5 fruit fly cellular contexts compared by ENCODE assay signal in genomic region chr3R:21605291-21605898, dm6.
A peak's percentile ranks its signal among the peaks of the same experiment; 100 is the strongest.
TF ChIP-seq lines count a peak whose summit lies in the region.

No protein-coding gene starts in this region.

TF ChIP-seq in whole organism, adult, 20 proteins besides CTCF, POLR2A, EP300 and RAD21 (continued from another document):
- TF ChIP-seq tj (GFP tag; optimal IDR thresholded peaks at IDR 0.05; lab: Kevin White, UChicago) (peak; percentile 96), CG11617 (GFP tag; optimal IDR thresholded peaks at IDR 0.05; lab: Kevin White, UChicago) (peak; percentile 38), CG7045 (GFP tag; optimal IDR thresholded peaks at IDR 0.05; lab: Kevin White, UChicago) (peak; percentile 56)

TF ChIP-seq in whole organism, embryonic, 481 proteins besides CTCF, POLR2A, EP300 and RAD21 (continued from another document and continues in another):
- TF ChIP-seq sc (optimal IDR thresholded peaks at IDR 0.05; lab: Kevin White, UChicago) (no peak), sc (GFP tag; optimal IDR thresholded peaks at IDR 0.05; lab: Kevin White, UChicago) (no peak), CG12071 (GFP tag; optimal IDR thresholded peaks at IDR 0.05; lab: Kevin White, UChicago) (no peak), CG13287 (GFP tag; IDR thresholded peaks at IDR 0.05; lab: Robert Waterston, UW; ENCODE audit: partially characterized antibody) (no peak), CG13894 (tag; optimal IDR thresholded peaks at IDR 0.05; lab: Kevin White, UChicago) (no peak), gfzf (GFP tag; optimal IDR thresholded peaks at IDR 0.05; lab: Kevin White, UChicago) (no peak), pros (GFP tag; optimal IDR thresholded peaks at IDR 0.05; lab: Kevin White, UChicago) (peak; percentile 87), CG17568 (GFP tag; optimal IDR thresholded peaks at IDR 0.05; lab: Kevin White, UChicago) (no peak), scrt (GFP tag; optimal IDR thresholded peaks at IDR 0.05; lab: Kevin White, UChicago) (peak; percentile 31), CG10565 (GFP tag; optimal IDR thresholded peaks at IDR 0.05; lab: Kevin White, UChicago) (no peak), CG6791 (GFP tag; IDR thresholded peaks at IDR 0.05; lab: Robert Waterston, UW; ENCODE audit: partially characterized antibody) (no peak), slbo (GFP tag; IDR thresholded peaks at IDR 0.05; lab: Robert Waterston, UW) (no peak), zfh1 (GFP tag; IDR thresholded peaks at IDR 0.05; lab: Robert Waterston, UW) (no peak), CG1832 (GFP tag; optimal IDR thresholded peaks at IDR 0.05; lab: Kevin White, UChicago) (peak; percentile 95), Sox100B (GFP tag; optimal IDR thresholded peaks at IDR 0.05; lab: Kevin White, UChicago) (no peak), Scr (GFP tag; IDR thresholded peaks at IDR 0.05; lab: Robert Waterston, UW; ENCODE audit: partially characterized antibody) (no peak), CG6813 (GFP tag; optimal IDR thresholded peaks at IDR 0.05; lab: Kevin White, UChicago) (no peak), CG6254 (GFP tag; optimal IDR thresholded peaks at IDR 0.05; lab: Kevin White, UChicago) (no peak), tx (GFP tag; optimal IDR thresholded peaks at IDR 0.05; lab: Kevin White, UChicago) (no peak), pan (optimal IDR thresholded peaks at IDR 0.05; lab: Kevin White, UChicago) (no peak), pan (GFP tag; optimal IDR thresholded peaks at IDR 0.05 in 1 of 2, IDR thresholded peaks at IDR 0.05 in 1 of 2) (no peak), CG4282 (GFP tag; optimal IDR thresholded peaks at IDR 0.05; lab: Kevin White, UChicago) (no peak), Pdp1 (GFP tag; optimal IDR thresholded peaks at IDR 0.05; lab: Kevin White, UChicago) (peak in 1 of 2 experiments; percentile 68), fd3F (GFP tag; optimal IDR thresholded peaks at IDR 0.05; lab: Kevin White, UChicago) (no peak), emc (GFP tag; optimal IDR thresholded peaks at IDR 0.05; lab: Kevin White, UChicago) (no peak), Nf-YC (tag; optimal IDR thresholded peaks at IDR 0.05; lab: Kevin White, UChicago) (peak; percentile 25), CG15696 (tag; optimal IDR thresholded peaks at IDR 0.05; lab: Kevin White, UChicago) (no peak), abd-A (tag; optimal IDR thresholded peaks at IDR 0.05; lab: Kevin White, UChicago) (peak; percentile 78), CG10267 (tag; optimal IDR thresholded peaks at IDR 0.05; lab: Kevin White, UChicago) (no peak), CG16779 (GFP tag; IDR thresholded peaks at IDR 0.05; lab: Robert Waterston, UW) (no peak), CG11456 (GFP tag; IDR thresholded peaks at IDR 0.05; lab: Robert Waterston, UW) (no peak), CG10979 (tag; optimal IDR thresholded peaks at IDR 0.05; lab: Kevin White, UChicago) (no peak), Deaf1 (tag; optimal IDR thresholded peaks at IDR 0.05; lab: Kevin White, UChicago) (peak; percentile 67)

TF ChIP-seq in whole organism, prepupa, 60 proteins besides CTCF, POLR2A, EP300 and RAD21 (continued from another document and continues in another):
- TF ChIP-seq svp (GFP tag; lab: Kevin White, UChicago) = peak; percentile 90
- no peak for TF ChIP-seq CG15336 (GFP tag; IDR thresholded peaks at IDR 0.05; lab: Robert Waterston, UW)
- peak; percentile 87 for TF ChIP-seq Lpt (GFP tag; optimal IDR thresholded peaks at IDR 0.05; lab: Kevin White, UChicago)
- no peak for TF ChIP-seq Sox15 (GFP tag; optimal IDR thresholded peaks at IDR 0.05; lab: Kevin White, UChicago)
- peak; percentile 94 for TF ChIP-seq CG6854 (GFP tag; optimal IDR thresholded peaks at IDR 0.05; lab: Kevin White, UChicago)
- TF ChIP-seq fd85E (GFP tag; optimal IDR thresholded peaks at IDR 0.05; lab: Kevin White, UChicago) = peak; percentile 47
- TF ChIP-seq CG3032 (tag; optimal IDR thresholded peaks at IDR 0.05; lab: Kevin White, UChicago) = peak; percentile 88
- TF ChIP-seq CG8119 (GFP tag; IDR thresholded peaks at IDR 0.05; lab: Robert Waterston, UW) = no peak
- no peak for TF ChIP-seq cyc (GFP tag; optimal IDR thresholded peaks at IDR 0.05; lab: Kevin White, UChicago)
- TF ChIP-seq Smox (GFP tag; optimal IDR thresholded peaks at IDR 0.05; lab: Kevin White, UChicago) = no peak
- peak; percentile 94 for TF ChIP-seq spab (GFP tag; optimal IDR thresholded peaks at IDR 0.05; lab: Kevin White, UChicago)
- TF ChIP-seq CG11762 (GFP tag; optimal IDR thresholded peaks at IDR 0.05; lab: Kevin White, UChicago; ENCODE audit: insufficient read depth) = peak; percentile 36
- peak; percentile 78 for TF ChIP-seq CG3919 (GFP tag; optimal IDR thresholded peaks at IDR 0.05; lab: Kevin White, UChicago)
- TF ChIP-seq Blimp-1 (GFP tag; optimal IDR thresholded peaks at IDR 0.05; lab: Kevin White, UChicago) = peak; percentile 73
- no peak for TF ChIP-seq CG11294 (GFP tag; IDR thresholded peaks at IDR 0.05; lab: Robert Waterston, UW)
- peak; percentile 16 for TF ChIP-seq CG6792 (GFP tag; optimal IDR thresholded peaks at IDR 0.05; lab: Kevin White, UChicago)
- TF ChIP-seq CG16779 (tag; optimal IDR thresholded peaks at IDR 0.05; lab: Kevin White, UChicago) = peak; percentile 96
- TF ChIP-seq CG1621 (tag; optimal IDR thresholded peaks at IDR 0.05; lab: Kevin White, UChicago) = peak; percentile 92
- TF ChIP-seq Eip93F (GFP tag; optimal IDR thresholded peaks at IDR 0.05; lab: Kevin White, UChicago) = peak; percentile 71
- TF ChIP-seq CG10631 (GFP tag; optimal IDR thresholded peaks at IDR 0.05; lab: Kevin White, UChicago) = peak; percentile 34
- peak; percentile 24 for TF ChIP-seq Hr38 (GFP tag; optimal IDR thresholded peaks at IDR 0.05; lab: Kevin White, UChicago)
- peak; percentile 49 for TF ChIP-seq Sox102F (GFP tag; optimal IDR thresholded peaks at IDR 0.05; lab: Kevin White, UChicago)
- no peak for TF ChIP-seq acj6 (GFP tag; optimal IDR thresholded peaks at IDR 0.05; lab: Kevin White, UChicago)
- no peak for TF ChIP-seq CG6163 (GFP tag; IDR thresholded peaks at IDR 0.05; lab: Robert Waterston, UW)
- no peak for TF ChIP-seq CG4318 (GFP tag; optimal IDR thresholded peaks at IDR 0.05; lab: Kevin White, UChicago)
- TF ChIP-seq CG11902 (GFP tag; optimal IDR thresholded peaks at IDR 0.05; lab: Kevin White, UChicago) = no peak
- peak; percentile 52 for TF ChIP-seq achi (GFP tag; optimal IDR thresholded peaks at IDR 0.05; lab: Kevin White, UChicago)
- peak; percentile 63 to 78 for TF ChIP-seq salr (GFP tag; optimal IDR thresholded peaks at IDR 0.05; lab: Kevin White, UChicago)
- peak; percentile 63 for TF ChIP-seq CG7368 (GFP tag; optimal IDR thresholded peaks at IDR 0.05; lab: Kevin White, UChicago)
- TF ChIP-seq Eip75B (GFP tag; optimal IDR thresholded peaks at IDR 0.05; lab: Kevin White, UChicago) = peak; percentile 78
- TF ChIP-seq CG10669 (GFP tag; optimal IDR thresholded peaks at IDR 0.05; lab: Kevin White, UChicago) = peak; percentile 83
- TF ChIP-seq CG32006 (GFP tag; optimal IDR thresholded peaks at IDR 0.05; lab: Kevin White, UChicago) = peak; percentile 65
- no peak for TF ChIP-seq Gug (GFP tag; IDR thresholded peaks at IDR 0.05; lab: Robert Waterston, UW)
- TF ChIP-seq Hr39 (GFP tag; optimal IDR thresholded peaks at IDR 0.05; lab: Kevin White, UChicago) = no peak

TF ChIP-seq in whole organism, pupa, 21 proteins besides CTCF, POLR2A, EP300 and RAD21 (continued from another document):
- no peak for TF ChIP-seq CG12605 (GFP tag; IDR thresholded peaks at IDR 0.05; lab: Robert Waterston, UW)

TF ChIP-seq in whole organism, wandering third instar larva, 38 proteins besides CTCF, POLR2A, EP300 and RAD21 (continued from another document):
- TF ChIP-seq sv (GFP tag; optimal IDR thresholded peaks at IDR 0.05; lab: Kevin White, UChicago) (no peak), Hr78 (GFP tag; optimal IDR thresholded peaks at IDR 0.05; lab: Kevin White, UChicago) (no peak), dmrt93B (GFP tag; optimal IDR thresholded peaks at IDR 0.05; lab: Kevin White, UChicago) (no peak), Vsx2 (GFP tag; optimal IDR thresholded peaks at IDR 0.05; lab: Kevin White, UChicago; ENCODE audit: partially characterized antibody) (peak; percentile 56), GATAd (GFP tag; optimal IDR thresholded peaks at IDR 0.05; lab: Kevin White, UChicago) (no peak), fru (GFP tag; optimal IDR thresholded peaks at IDR 0.05; lab: Kevin White, UChicago) (peak; percentile 44), ey (GFP tag; optimal IDR thresholded peaks at IDR 0.05; lab: Kevin White, UChicago) (no peak), CrebA (GFP tag; optimal IDR thresholded peaks at IDR 0.05; lab: Kevin White, UChicago; ENCODE audit: borderline replicate concordance) (peak; percentile 97), br (GFP tag; optimal IDR thresholded peaks at IDR 0.05; lab: Kevin White, UChicago) (peak; percentile 22), Abd-B (GFP tag; optimal IDR thresholded peaks at IDR 0.05; lab: Kevin White, UChicago) (no peak), tai (GFP tag; optimal IDR thresholded peaks at IDR 0.05; lab: Kevin White, UChicago) (no peak), Rel (GFP tag; optimal IDR thresholded peaks at IDR 0.05; lab: Kevin White, UChicago) (peak; percentile 88), Rel (tag; optimal IDR thresholded peaks at IDR 0.05; lab: Kevin White, UChicago) (peak; percentile 79), CG32264 (GFP tag; optimal IDR thresholded peaks at IDR 0.05; lab: Kevin White, UChicago) (peak; percentile 64), psq (GFP tag; optimal IDR thresholded peaks at IDR 0.05; lab: Kevin White, UChicago) (peak; percentile 100), dsf (GFP tag; optimal IDR thresholded peaks at IDR 0.05; lab: Kevin White, UChicago; ENCODE audit: borderline replicate concordance) (no peak), jim (GFP tag; optimal IDR thresholded peaks at IDR 0.05; lab: Kevin White, UChicago) (peak; percentile 63), woc (GFP tag; optimal IDR thresholded peaks at IDR 0.05; lab: Kevin White, UChicago) (no peak)
